Fruit fly (Drosophila melanogaster) whole organism, wandering third instar larva: Measurements from ENCODE around the gene CG17237.

Experiments
- Abd-B ChIP-seq: fragments of >200 bp; optimal IDR thresholded peaks from 2 replicates; lab custom pipeline; 2017; ENCODE audit warnings: missing biosample characterization, missing genetic modification characterization
- CG32264 ChIP-seq: fragments of 200-800 bp; sonication (Bioruptor generic); optimal IDR thresholded peaks from 2 replicates; lab custom pipeline; 2016; ENCODE audit warnings: missing biosample characterization, missing genetic modification characterization
- CG9705 ChIP-seq: fragments of 200-800 bp; sonication (Bioruptor generic); optimal IDR thresholded peaks from 2 replicates; lab custom pipeline; 2018; ENCODE audit warnings: missing biosample characterization, mild to moderate bottlenecking, missing genetic modification characterization
- CrebA ChIP-seq: fragments of 200-800 bp; sonication (Bioruptor generic); optimal IDR thresholded peaks from 2 replicates; lab custom pipeline; 2016; ENCODE audit warnings: missing biosample characterization, mild to moderate bottlenecking, missing genetic modification characterization, borderline replicate concordance
- Dfd ChIP-seq: fragments of >200 bp; optimal IDR thresholded peaks from 2 replicates; lab custom pipeline; 2017; ENCODE audit warnings: missing biosample characterization, missing genetic modification characterization
- Dif ChIP-seq: fragments of 200-275, 200-300 bp; sonication (Bioruptor generic); optimal IDR thresholded peaks from 2 replicates; lab custom pipeline; 2018; ENCODE audit warnings: missing biosample characterization, missing genetic modification characterization; ENCODE audit not compliant: partially characterized antibody
- GATAd ChIP-seq: sonication (Bioruptor generic); optimal IDR thresholded peaks from 2 replicates; lab custom pipeline; 2016; ENCODE audit warnings: missing biosample characterization, missing genetic modification characterization
- HLH106 ChIP-seq: fragments of 200-800 bp; optimal IDR thresholded peaks from 3 replicates; lab custom pipeline; 2019; ENCODE audit warnings: missing biosample characterization, mild to moderate bottlenecking, missing genetic modification characterization, moderate library complexity
- Hnf4 ChIP-seq: fragments of 200-800 bp; sonication (Bioruptor generic); optimal IDR thresholded peaks from 2 replicates; lab custom pipeline; 2016; ENCODE audit warnings: missing biosample characterization, mild to moderate bottlenecking, missing genetic modification characterization
- Hr83 ChIP-seq: fragments of 200-300 bp; sonication (Bioruptor generic); optimal IDR thresholded peaks from 2 replicates; lab custom pipeline; 2016; ENCODE audit warnings: missing biosample characterization, mild to moderate bottlenecking, missing genetic modification characterization, moderate library complexity; ENCODE audit not compliant: poor library complexity, severe bottlenecking
- Jra ChIP-seq: sonication (Bioruptor generic); optimal IDR thresholded peaks from 2 replicates; lab custom pipeline; 2016; ENCODE audit warnings: missing biosample characterization, missing genetic modification characterization
- Mio ChIP-seq: sonication (Bioruptor generic); optimal IDR thresholded peaks from 2 replicates; lab custom pipeline; 2016; ENCODE audit warnings: missing biosample characterization, missing genetic modification characterization
- Myc ChIP-seq: fragments of >200 bp; optimal IDR thresholded peaks from 2 replicates; lab custom pipeline; 2017
- N ChIP-seq: fragments of >200 bp; optimal IDR thresholded peaks from 2 replicates; lab custom pipeline; 2018; ENCODE audit warnings: missing biosample characterization, missing external identifiers, missing genetic modification characterization
- OdsH ChIP-seq: fragments of 200-800 bp; sonication (Bioruptor generic); optimal IDR thresholded peaks from 2 replicates; lab custom pipeline; 2016; ENCODE audit warnings: missing biosample characterization, mild to moderate bottlenecking, missing genetic modification characterization
- Rel ChIP-seq, 2 experiments: fragments of 200-800 bp; sonication (Bioruptor generic) in 1 of 2; optimal IDR thresholded peaks; 2 replicates in 1 of 2; 3 replicates in 1 of 2; lab custom pipeline; 2016 to 2019; ENCODE audit warnings: mild to moderate bottlenecking in 2 of 2, missing biosample characterization in 2 of 2, missing genetic modification characterization in 2 of 2, moderate library complexity in 1 of 2
- Sp1 ChIP-seq: fragments of 200-800 bp; sonication (Bioruptor generic); optimal IDR thresholded peaks from 3 replicates; lab custom pipeline; 2019; ENCODE audit warnings: missing biosample characterization, mild to moderate bottlenecking, missing genetic modification characterization, moderate library complexity
- Vsx2 ChIP-seq: fragments of 200-300, 225-300 bp; sonication (Bioruptor generic); optimal IDR thresholded peaks from 2 replicates; lab custom pipeline; 2018; ENCODE audit warnings: missing biosample characterization, missing genetic modification characterization; ENCODE audit not compliant: partially characterized antibody
- br ChIP-seq: fragments of 200-800 bp; sonication (Bioruptor generic); optimal IDR thresholded peaks from 2 replicates; lab custom pipeline; 2016; ENCODE audit warnings: missing biosample characterization, missing genetic modification characterization
- brk ChIP-seq: fragments of 200-800 bp; sonication (Bioruptor generic); optimal IDR thresholded peaks from 2 replicates; lab custom pipeline; 2016; ENCODE audit warnings: missing biosample characterization, mild to moderate bottlenecking, missing genetic modification characterization
- dl ChIP-seq, 2 experiments: fragments of 175-275, 200-275 bp in 1 of 2; fragments of 200-275 bp in 1 of 2; sonication (Bioruptor generic); optimal IDR thresholded peaks; lab custom pipeline; 2018; ENCODE audit warnings: mild to moderate bottlenecking in 2 of 2, missing biosample characterization in 2 of 2, missing genetic modification characterization in 2 of 2, moderate library complexity in 2 of 2; ENCODE audit not compliant: partially characterized antibody in 2 of 2, insufficient read depth in 1 of 2
- dmrt93B ChIP-seq: fragments of 200-800 bp; sonication (Bioruptor generic); optimal IDR thresholded peaks from 2 replicates; lab custom pipeline; 2018; ENCODE audit warnings: missing biosample characterization, mild to moderate bottlenecking, missing genetic modification characterization
- dsf ChIP-seq: sonication (Bioruptor generic); optimal IDR thresholded peaks from 2 replicates; lab custom pipeline; 2016; ENCODE audit warnings: missing biosample characterization, missing genetic modification characterization, borderline replicate concordance
- ey ChIP-seq: fragments of 200-800 bp; sonication (Bioruptor generic); optimal IDR thresholded peaks from 2 replicates; lab custom pipeline; 2016; ENCODE audit warnings: missing biosample characterization, missing genetic modification characterization
- foxo ChIP-seq, 2 experiments: fragments of 200-800 bp; sonication (Bioruptor generic); optimal IDR thresholded peaks; 2 replicates in 1 of 2; 3 replicates in 1 of 2; lab custom pipeline; 2016 to 2017; ENCODE audit warnings: missing biosample characterization in 2 of 2, missing genetic modification characterization in 2 of 2
- h ChIP-seq: fragments of 200-800 bp; sonication (Bioruptor generic); optimal IDR thresholded peaks from 3 replicates; lab custom pipeline; 2016; ENCODE audit warnings: missing biosample characterization, mild to moderate bottlenecking, missing genetic modification characterization
- jim ChIP-seq: fragments of 175-275, 200-325 bp; sonication (Bioruptor generic); optimal IDR thresholded peaks from 2 replicates; lab custom pipeline; 2016; ENCODE audit warnings: missing biosample characterization, mild to moderate bottlenecking, missing genetic modification characterization
- lola ChIP-seq: fragments of >200 bp; optimal IDR thresholded peaks from 2 replicates; lab custom pipeline; 2017; ENCODE audit warnings: missing biosample characterization, missing genetic modification characterization
- pan ChIP-seq: fragments of >200 bp; optimal IDR thresholded peaks from 2 replicates; lab custom pipeline; 2017
- psq ChIP-seq: fragments of 200-800 bp; sonication (Bioruptor generic); optimal IDR thresholded peaks from 3 replicates; lab custom pipeline; 2017; ENCODE audit warnings: missing biosample characterization, mild to moderate bottlenecking, missing genetic modification characterization, moderate library complexity
- sage ChIP-seq: fragments of 200-800 bp; sonication (Bioruptor generic); optimal IDR thresholded peaks from 2 replicates; lab custom pipeline; 2016; ENCODE audit warnings: missing biosample characterization, mild to moderate bottlenecking, missing genetic modification characterization
- sv ChIP-seq: fragments of 200-800 bp; sonication (Bioruptor generic); optimal IDR thresholded peaks from 3 replicates; lab custom pipeline; 2016; ENCODE audit warnings: missing biosample characterization, missing genetic modification characterization
- usp ChIP-seq: fragments of >200 bp; optimal IDR thresholded peaks from 2 replicates; lab custom pipeline; 2017; ENCODE audit warnings: missing biosample characterization, missing genetic modification characterization
- woc ChIP-seq: sonication (Bioruptor generic); optimal IDR thresholded peaks from 2 replicates; lab custom pipeline; 2016; ENCODE audit warnings: missing biosample characterization, mild to moderate bottlenecking, missing genetic modification characterization

The CG17237 gene

dm6 chr2L:2289316-2289715 is at the start of gene CG17237:
Gene CG17237, minus strand, starts transcription at chr2L:2289416.
- TF ChIP-seq h (no peak), Jra (no peak), usp (GFP tag; lab: Kevin White, UChicago) (no peak), br (no peak), N (GFP tag; lab: Kevin White, UChicago) (no peak), woc (GFP tag; lab: Kevin White, UChicago) (no peak), GATAd (GFP tag; lab: Kevin White, UChicago) (no peak)

DNA sequence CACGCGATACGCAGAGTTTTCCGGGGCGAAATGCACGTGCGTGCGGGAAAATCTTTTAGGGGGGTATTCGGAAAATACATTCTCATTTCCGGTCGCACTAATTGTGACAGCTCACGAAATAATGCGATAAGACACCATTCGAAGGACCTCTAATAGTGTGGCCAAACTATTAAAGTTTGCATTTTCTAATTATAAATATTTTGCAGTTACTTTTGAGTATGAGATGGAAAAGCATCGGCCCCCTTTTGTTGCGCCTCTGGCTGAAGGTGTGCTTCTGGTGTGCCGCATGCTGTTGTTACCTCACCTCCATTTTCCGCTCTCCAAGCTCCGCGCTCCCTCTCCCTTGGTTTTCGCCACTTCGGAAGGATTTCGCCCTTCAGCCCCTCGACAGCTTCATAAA is 24.9 kb upstream of the CG17237 start:
- TF ChIP-seq Mio, result no peak
- TF ChIP-seq jim (GFP tag; lab: Kevin White, UChicago), result no peak
- no peak for TF ChIP-seq brk (GFP tag; lab: Kevin White, UChicago)
- no peak for TF ChIP-seq Myc (lab: Kevin White, UChicago)
- no peak for TF ChIP-seq usp (GFP tag; lab: Kevin White, UChicago)
- no peak for TF ChIP-seq CG32264
- TF ChIP-seq foxo (GFP tag; optimal IDR thresholded peaks at IDR 0.05; lab: Kevin White, UChicago), result no peak
- no peak for TF ChIP-seq ey (GFP tag; lab: Kevin White, UChicago)
- TF ChIP-seq sage (GFP tag; lab: Kevin White, UChicago), result no peak
- no peak for TF ChIP-seq pan
- TF ChIP-seq dmrt93B, result no peak
- no peak for TF ChIP-seq Rel (GFP tag; optimal IDR thresholded peaks at IDR 0.05; lab: Kevin White, UChicago)
- no peak for TF ChIP-seq Rel (tag; optimal IDR thresholded peaks at IDR 0.05; lab: Kevin White, UChicago)
- TF ChIP-seq dl (GFP tag; optimal IDR thresholded peaks at IDR 0.05; lab: Kevin White, UChicago; ENCODE audit: insufficient read depth in 1 of 2, partially characterized antibody in 2 of 2), result no peak
- no peak for TF ChIP-seq Dif (GFP tag; lab: Kevin White, UChicago)
- TF ChIP-seq, all 38 proteins: peak for 0

DNA sequence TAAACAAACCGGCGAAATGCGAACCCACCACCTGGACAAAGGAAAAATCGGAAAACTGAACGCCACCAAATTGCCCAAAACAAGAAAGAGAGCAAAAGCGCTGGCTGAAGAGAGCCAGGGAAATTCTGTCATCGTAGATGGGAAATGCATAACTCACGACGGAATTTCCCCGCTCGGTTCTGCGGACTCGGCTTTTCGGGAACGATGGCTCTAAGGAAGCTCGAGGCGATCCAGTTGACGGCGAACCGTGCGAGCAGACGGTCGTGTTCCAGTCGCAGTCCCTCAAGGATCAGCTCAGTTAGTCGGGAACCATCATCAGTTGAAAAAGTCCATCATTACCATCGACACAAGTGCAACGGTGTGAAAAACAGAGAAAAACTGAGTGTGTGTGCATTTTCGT is 22.2 kb upstream of the CG17237 start, which contains the start of gene eys:
TSS of gene eys (plus strand) at position 232 of the 400 bp plus-strand sequence.
- TF ChIP-seq sv (GFP tag; lab: Kevin White, UChicago) (no peak), Hr83 (GFP tag; lab: Kevin White, UChicago) (no peak), woc (GFP tag; lab: Kevin White, UChicago) (no peak), ey (GFP tag; lab: Kevin White, UChicago) (no peak), h (no peak), pan (no peak), CG32264 (no peak), Dfd (GFP tag; lab: Kevin White, UChicago) (no peak), HLH106 (tag; lab: Kevin White, UChicago) (no peak), Mio (no peak), Abd-B (no peak), CrebA (GFP tag; lab: Kevin White, UChicago) (no peak), N (GFP tag; lab: Kevin White, UChicago) (no peak), dl (GFP tag; optimal IDR thresholded peaks at IDR 0.05; lab: Kevin White, UChicago; ENCODE audit: insufficient read depth in 1 of 2, partially characterized antibody in 2 of 2) (no peak), Sp1 (no peak), GATAd (GFP tag; lab: Kevin White, UChicago) (no peak), Dif (GFP tag; lab: Kevin White, UChicago) (no peak), usp (GFP tag; lab: Kevin White, UChicago) (no peak)
- TF ChIP-seq, all 38 proteins: peak for 0

DNA sequence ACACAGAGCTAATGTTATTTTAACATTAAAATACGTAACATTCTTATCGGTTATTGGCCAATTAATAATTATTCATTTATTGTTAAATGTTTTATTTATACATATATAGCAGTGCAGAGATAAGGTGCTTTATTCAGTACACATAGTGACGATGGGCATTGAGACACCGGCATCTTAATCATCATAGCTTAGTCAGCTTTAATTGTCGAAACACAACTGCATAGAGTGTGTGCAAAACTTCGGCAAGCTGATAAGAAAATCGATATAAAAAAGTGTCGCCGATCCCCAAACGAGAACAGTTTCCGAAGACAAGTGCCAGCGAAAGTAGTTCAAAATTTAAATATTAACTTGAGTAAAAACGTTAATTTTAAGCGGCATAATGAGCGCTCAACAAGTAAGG is 18.4 kb upstream of the CG17237 start, which contains the start of gene CG16995:
TSS of gene CG16995 (plus strand) at position 301 of the 400 bp plus-strand sequence.
- TF ChIP-seq dsf (GFP tag; lab: Kevin White, UChicago) (no peak), Myc (lab: Kevin White, UChicago) (no peak), foxo (GFP tag; optimal IDR thresholded peaks at IDR 0.05; lab: Kevin White, UChicago) (no peak), Dif (GFP tag; lab: Kevin White, UChicago) (no peak), psq (no peak), Abd-B (no peak), ey (GFP tag; lab: Kevin White, UChicago) (no peak), GATAd (GFP tag; lab: Kevin White, UChicago) (no peak), h (no peak), lola (GFP tag; lab: Kevin White, UChicago) (no peak), Hnf4 (GFP tag; lab: Kevin White, UChicago) (no peak), woc (GFP tag; lab: Kevin White, UChicago) (no peak), Hr83 (GFP tag; lab: Kevin White, UChicago) (no peak), CG9705 (no peak), CG32264 (no peak), Vsx2 (GFP tag; lab: Kevin White, UChicago) (no peak), br (no peak), OdsH (no peak), dl (GFP tag; optimal IDR thresholded peaks at IDR 0.05; lab: Kevin White, UChicago; ENCODE audit: insufficient read depth in 1 of 2, partially characterized antibody in 2 of 2) (no peak), Dfd (GFP tag; lab: Kevin White, UChicago) (no peak)
